Fruit fly (Drosophila melanogaster) whole organism, pupa: ENCODE measurements around the gene CG46462.

Experiments used
- CG10348 ChIP-seq: fragments of 200-800 bp; sonication (Bioruptor generic); IDR thresholded peaks from 2 replicates; pipeline ENCODE4 v1.3.6; 2022; ENCODE audit warnings: missing biosample characterization, missing genetic modification characterization
- CG12605 ChIP-seq: fragments of 200-800 bp; sonication (Bioruptor generic); IDR thresholded peaks from 2 replicates; pipeline ENCODE4 v1.3.6; 2022; ENCODE audit warnings: missing biosample characterization, missing genetic modification characterization
- CG13204 ChIP-seq: fragments of 200-800 bp; sonication (Bioruptor generic); optimal IDR thresholded peaks from 2 replicates; lab custom pipeline; 2018; ENCODE audit warnings: missing biosample characterization, mild to moderate bottlenecking, missing genetic modification characterization, moderate library complexity
- CG14655 ChIP-seq: fragments of 200-800 bp; sonication (Bioruptor generic); optimal IDR thresholded peaks from 3 replicates; lab custom pipeline; 2017; ENCODE audit warnings: mild to moderate bottlenecking, missing biosample characterization, missing genetic modification reagents, missing genetic modification characterization
- CG15710 ChIP-seq: fragments of 200-800 bp; sonication (Bioruptor generic); optimal IDR thresholded peaks from 2 replicates; lab custom pipeline; 2018; ENCODE audit warnings: missing biosample characterization, mild to moderate bottlenecking, missing genetic modification characterization, moderate library complexity
- CG17806 ChIP-seq: fragments of 200-800 bp; sonication (Bioruptor generic); optimal IDR thresholded peaks from 2 replicates; lab custom pipeline; 2018; ENCODE audit warnings: missing biosample characterization, mild to moderate bottlenecking, missing genetic modification characterization, moderate library complexity
- CG32121 ChIP-seq: fragments of 200-800 bp; sonication (Bioruptor generic); IDR thresholded peaks from 2 replicates; pipeline ENCODE4 v1.3.6; 2022; ENCODE audit warnings: missing biosample characterization, missing genetic modification characterization
- CG34367 ChIP-seq: fragments of 200-800 bp; sonication (Bioruptor generic); optimal IDR thresholded peaks from 2 replicates; lab custom pipeline; 2018; ENCODE audit warnings: missing biosample characterization, mild to moderate bottlenecking, missing genetic modification characterization
- CG4496 ChIP-seq: fragments of 200-800 bp; sonication (Bioruptor generic); IDR thresholded peaks from 3 replicates; pipeline ENCODE4 v1.3.6; 2022; ENCODE audit warnings: missing biosample characterization, missing genetic modification characterization
- CG8159 ChIP-seq: fragments of 200-800 bp; sonication (Bioruptor generic); optimal IDR thresholded peaks from 3 replicates; lab custom pipeline; 2018; ENCODE audit warnings: missing biosample characterization, mild to moderate bottlenecking, missing genetic modification characterization, moderate library complexity
- CG8301 ChIP-seq: fragments of 200-800 bp; sonication (Bioruptor generic); optimal IDR thresholded peaks from 2 replicates; lab custom pipeline; 2018; ENCODE audit warnings: missing biosample characterization, mild to moderate bottlenecking, missing genetic modification characterization
- CG9948 ChIP-seq: fragments of 200-800 bp; sonication (Bioruptor generic); optimal IDR thresholded peaks from 2 replicates; lab custom pipeline; 2018; ENCODE audit warnings: missing biosample characterization, mild to moderate bottlenecking, missing genetic modification characterization, moderate library complexity
- D1 ChIP-seq: fragments of 200-800 bp; sonication (Bioruptor generic); optimal IDR thresholded peaks from 2 replicates; lab custom pipeline; 2018; ENCODE audit warnings: missing biosample characterization, mild to moderate bottlenecking, missing genetic modification characterization, moderate library complexity
- EcR ChIP-seq: fragments of 200-800 bp; sonication (Bioruptor generic); optimal IDR thresholded peaks from 3 replicates; lab custom pipeline; 2019; ENCODE audit warnings: missing biosample characterization, missing genetic modification characterization, mild to moderate bottlenecking, moderate library complexity, missing genetic modification reagents
- Ets98B ChIP-seq: fragments of 200-800 bp; sonication (Bioruptor generic); IDR thresholded peaks from 2 replicates; pipeline ENCODE4 v1.3.6; 2022; ENCODE audit warnings: missing biosample characterization, missing genetic modification characterization
- Pif1A ChIP-seq: fragments of 200-800 bp; sonication (Bioruptor generic); optimal IDR thresholded peaks from 3 replicates; lab custom pipeline; 2016; ENCODE audit warnings: missing biosample characterization, missing genetic modification characterization
- Pif1B ChIP-seq: fragments of 200-800 bp; sonication (Bioruptor generic); optimal IDR thresholded peaks from 3 replicates; lab custom pipeline; 2016; ENCODE audit warnings: missing biosample characterization, missing genetic modification characterization
- Snoo ChIP-seq: fragments of 200-800 bp; sonication (Bioruptor generic); optimal IDR thresholded peaks from 3 replicates; lab custom pipeline; 2017; ENCODE audit warnings: missing biosample characterization, mild to moderate bottlenecking, missing genetic modification characterization, inconsistent platforms
- fd96Ca ChIP-seq: fragments of 200-800 bp; sonication (Bioruptor generic); IDR thresholded peaks from 3 replicates; pipeline ENCODE4 v1.3.6; 2022; ENCODE audit warnings: missing biosample characterization, missing genetic modification characterization
- gl ChIP-seq: fragments of 200-800 bp; sonication (Bioruptor generic); optimal IDR thresholded peaks from 2 replicates; lab custom pipeline; 2018; ENCODE audit warnings: missing biosample characterization, mild to moderate bottlenecking, missing genetic modification characterization
- rn ChIP-seq: fragments of 200-800 bp; sonication (Bioruptor generic); IDR thresholded peaks from 2 replicates; pipeline ENCODE4 v1.3.6; 2022; ENCODE audit warnings: missing biosample characterization, missing genetic modification characterization

The CG46462 gene

DNA sequence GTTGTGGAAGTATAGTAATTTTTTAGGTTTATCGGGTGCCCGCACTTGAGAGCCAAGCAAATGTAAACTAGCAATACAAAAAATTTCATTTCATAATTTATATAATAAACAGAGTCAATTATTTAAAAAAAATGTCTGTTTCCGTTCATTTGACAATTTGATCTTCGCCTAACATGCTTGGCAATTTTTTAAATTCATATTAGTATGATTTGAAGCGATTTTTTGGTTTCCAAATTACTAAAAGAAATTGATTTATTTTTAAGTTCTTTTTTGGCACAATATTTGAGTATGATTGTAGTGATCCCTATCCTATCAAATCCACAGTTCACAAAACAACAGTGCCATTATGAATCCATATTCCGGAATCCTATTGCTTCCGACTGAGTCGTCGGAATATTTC is 20.4 kb downstream of the CG46462 start, which contains the start of gene CG34258:
Gene CG34258, minus strand, starts transcription at position 101 of the 400 bp plus-strand sequence.
- TF ChIP-seq CG34367 (tag; lab: Kevin White, UChicago) (no peak), CG13204 (GFP tag; lab: Kevin White, UChicago) (no peak), CG17806 (tag; lab: Kevin White, UChicago) (no peak), rn (GFP tag; lab: Robert Waterston, UW) (no peak), Snoo (tag; lab: Kevin White, UChicago) (no peak), Pif1B (no peak), CG14655 (GFP tag; lab: Kevin White, UChicago) (no peak), Ets98B (GFP tag; lab: Robert Waterston, UW) (no peak), Pif1A (GFP tag; lab: Kevin White, UChicago) (no peak), gl (tag; lab: Kevin White, UChicago) (no peak), CG15710 (tag; lab: Kevin White, UChicago) (no peak), CG8159 (tag; lab: Kevin White, UChicago) (no peak), CG9948 (tag; lab: Kevin White, UChicago) (no peak), fd96Ca (GFP tag; lab: Robert Waterston, UW) (no peak), CG32121 (GFP tag; lab: Robert Waterston, UW) (no peak), CG10348 (GFP tag; lab: Robert Waterston, UW) (no peak)

DNA sequence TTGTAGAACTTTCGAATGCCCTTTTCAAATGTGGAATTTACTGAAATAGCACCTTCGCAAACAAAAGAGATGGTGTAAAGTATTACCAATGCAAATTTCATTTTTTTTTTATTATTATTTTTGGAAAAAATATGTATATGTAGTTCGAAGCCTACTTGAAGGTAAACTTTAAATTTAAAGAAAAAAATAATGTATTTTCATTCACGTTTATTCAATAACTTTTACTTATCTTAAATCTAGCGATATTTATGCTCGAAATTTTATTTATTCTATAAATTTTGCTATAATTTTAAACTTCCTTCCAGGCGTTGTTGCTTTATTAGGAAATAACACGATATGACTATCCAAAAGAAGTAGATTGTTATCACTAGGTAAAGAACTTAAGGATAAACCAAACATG is 21.2 kb downstream of the CG46462 start, which contains the start of gene CG33710:
Gene CG33710, minus strand, starts transcription at position 101 of the 400 bp plus-strand sequence.
- TF ChIP-seq EcR (GFP tag; lab: Kevin White, UChicago) (no peak), CG8301 (tag; lab: Kevin White, UChicago) (no peak), Ets98B (GFP tag; lab: Robert Waterston, UW) (no peak), fd96Ca (GFP tag; lab: Robert Waterston, UW) (no peak), CG17806 (tag; lab: Kevin White, UChicago) (no peak), CG10348 (GFP tag; lab: Robert Waterston, UW) (no peak), gl (tag; lab: Kevin White, UChicago) (no peak)
- TF ChIP-seq, all 21 proteins: peak for 0

DNA sequence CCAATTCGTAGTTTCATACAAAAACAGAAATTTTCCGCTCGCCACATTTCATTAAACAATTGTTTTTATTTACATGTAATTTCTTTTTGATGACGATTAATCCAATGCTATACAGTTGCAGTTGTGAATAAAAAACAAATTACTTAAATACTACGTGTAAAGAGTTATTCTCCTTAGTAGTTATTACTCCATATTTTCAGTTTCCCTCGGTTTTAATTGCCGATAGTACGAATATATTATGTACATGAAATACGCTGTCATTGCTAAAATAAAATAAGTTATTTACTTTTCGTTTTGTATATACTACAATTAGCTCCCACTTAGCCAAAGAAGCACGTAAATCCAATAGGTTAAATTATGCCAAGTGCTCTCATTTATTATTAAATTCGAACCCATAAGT is 22.1 kb downstream of the CG46462 start, which contains the start of gene CG42655:
Gene CG42655, minus strand, starts transcription at position 101 of the 400 bp plus-strand sequence.
- TF ChIP-seq gl (tag; lab: Kevin White, UChicago) (no peak), CG12605 (no peak), Ets98B (GFP tag; lab: Robert Waterston, UW) (no peak), Pif1B (no peak), CG14655 (GFP tag; lab: Kevin White, UChicago) (no peak), Pif1A (GFP tag; lab: Kevin White, UChicago) (no peak), CG34367 (tag; lab: Kevin White, UChicago) (no peak), rn (GFP tag; lab: Robert Waterston, UW) (no peak), CG4496 (GFP tag; lab: Robert Waterston, UW) (no peak), D1 (tag; lab: Kevin White, UChicago) (no peak), CG10348 (GFP tag; lab: Robert Waterston, UW) (no peak), CG13204 (GFP tag; lab: Kevin White, UChicago) (no peak), EcR (GFP tag; lab: Kevin White, UChicago) (no peak), CG9948 (tag; lab: Kevin White, UChicago) (no peak), Snoo (tag; lab: Kevin White, UChicago) (no peak), CG17806 (tag; lab: Kevin White, UChicago) (no peak), CG32121 (GFP tag; lab: Robert Waterston, UW) (no peak), CG15710 (tag; lab: Kevin White, UChicago) (no peak), CG8301 (tag; lab: Kevin White, UChicago) (no peak), fd96Ca (GFP tag; lab: Robert Waterston, UW) (no peak)

DNA sequence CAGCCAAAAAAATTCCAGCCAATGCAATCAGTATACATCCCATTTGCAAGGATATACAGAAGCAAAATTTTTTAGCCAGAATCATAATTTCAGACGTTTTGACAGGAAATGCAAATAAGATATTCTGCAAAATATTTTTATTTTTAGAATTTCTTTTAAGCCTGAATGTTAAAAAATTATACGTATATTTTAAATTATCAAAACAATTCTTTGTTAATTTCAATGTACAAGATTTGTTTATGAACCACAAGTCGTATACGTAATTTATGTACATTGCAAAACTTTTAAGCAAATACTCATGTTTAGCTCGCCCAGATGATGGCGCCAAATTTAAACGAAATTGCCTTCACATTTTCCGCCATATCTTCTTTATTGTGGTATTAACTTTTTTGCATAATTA is 22.9 kb downstream of the CG46462 start, which contains the start of gene CG42654:
Gene CG42654, minus strand, starts transcription at position 101 of the 400 bp plus-strand sequence.
- TF ChIP-seq CG13204 (GFP tag; lab: Kevin White, UChicago) = no peak
- TF ChIP-seq CG4496 (GFP tag; lab: Robert Waterston, UW) = no peak
- no peak for TF ChIP-seq EcR (GFP tag; lab: Kevin White, UChicago)
- TF ChIP-seq CG12605 = no peak
- no peak for TF ChIP-seq gl (tag; lab: Kevin White, UChicago)
- no peak for TF ChIP-seq CG10348 (GFP tag; lab: Robert Waterston, UW)
- TF ChIP-seq CG9948 (tag; lab: Kevin White, UChicago) = no peak
- TF ChIP-seq Snoo (tag; lab: Kevin White, UChicago) = no peak
- no peak for TF ChIP-seq CG34367 (tag; lab: Kevin White, UChicago)
- TF ChIP-seq CG8301 (tag; lab: Kevin White, UChicago) = no peak
- TF ChIP-seq CG17806 (tag; lab: Kevin White, UChicago) = no peak

DNA sequence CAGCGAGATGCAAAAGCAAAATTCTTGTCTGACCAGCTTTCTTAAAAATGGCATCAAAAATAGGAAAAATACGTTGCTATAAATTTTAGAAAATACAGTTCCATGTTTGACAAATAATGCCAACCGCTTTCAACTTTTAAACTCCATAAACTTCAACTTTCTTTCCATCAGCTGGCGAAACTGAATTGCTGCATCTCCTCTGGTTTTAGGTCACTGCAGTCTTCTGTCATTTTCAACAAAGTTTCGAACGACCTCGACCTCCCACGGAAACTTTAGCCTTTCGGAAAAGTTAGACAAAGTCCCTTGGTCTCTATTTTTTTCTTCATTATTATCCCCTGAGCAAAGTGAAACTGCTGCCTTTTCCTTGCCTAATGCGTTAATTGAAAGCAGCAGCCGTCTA is 24.2 kb downstream of the CG46462 start, which contains the start of gene CG42263:
Gene CG42263, minus strand, starts transcription at position 101 of the 400 bp plus-strand sequence.
- TF ChIP-seq CG9948 (tag; lab: Kevin White, UChicago) (no peak), CG4496 (GFP tag; lab: Robert Waterston, UW) (no peak), D1 (tag; lab: Kevin White, UChicago) (no peak), fd96Ca (GFP tag; lab: Robert Waterston, UW) (no peak), Pif1B (no peak)

DNA sequence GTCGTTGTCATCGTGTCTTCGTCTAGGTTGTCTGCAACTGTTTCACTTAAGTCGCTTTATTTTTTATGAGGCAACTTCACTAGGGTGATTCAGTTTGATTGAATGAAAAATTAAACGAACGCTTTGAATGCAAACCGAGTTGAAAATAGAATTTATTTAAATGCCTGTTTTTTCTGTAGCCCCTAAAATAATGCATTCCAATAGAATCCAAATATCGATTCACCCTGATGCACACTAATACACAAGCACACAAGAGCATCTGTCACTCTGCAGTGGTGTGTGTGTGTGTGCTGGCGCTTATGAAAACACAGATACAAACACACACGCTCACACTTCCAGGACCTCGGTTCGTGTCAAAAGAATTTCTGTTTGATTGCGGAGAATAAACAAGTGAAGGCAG is 30.3 kb downstream of the CG46462 start:
- TF ChIP-seq CG10348 (GFP tag; lab: Robert Waterston, UW) = no peak
- TF ChIP-seq CG4496 (GFP tag; lab: Robert Waterston, UW) = 0 out of 3 replicates have a peak, but pooled peaks have one; percentile 20
- TF ChIP-seq Snoo (tag; lab: Kevin White, UChicago) = no peak
- TF ChIP-seq CG34367 (tag; lab: Kevin White, UChicago) = peak; percentile 41
- no peak for TF ChIP-seq CG32121 (GFP tag; lab: Robert Waterston, UW)
- no peak for TF ChIP-seq Ets98B (GFP tag; lab: Robert Waterston, UW)
- no peak for TF ChIP-seq CG9948 (tag; lab: Kevin White, UChicago)
- peak; percentile 39 for TF ChIP-seq CG8301 (tag; lab: Kevin White, UChicago)
- no peak for TF ChIP-seq gl (tag; lab: Kevin White, UChicago)
- no peak for TF ChIP-seq CG17806 (tag; lab: Kevin White, UChicago)
- peak; percentile 40 for TF ChIP-seq CG14655 (GFP tag; lab: Kevin White, UChicago)
- peak; percentile 56 for TF ChIP-seq CG15710 (tag; lab: Kevin White, UChicago)
- no peak for TF ChIP-seq EcR (GFP tag; lab: Kevin White, UChicago)
- peak; percentile 26 for TF ChIP-seq Pif1B
- TF ChIP-seq fd96Ca (GFP tag; lab: Robert Waterston, UW) = no peak
- TF ChIP-seq D1 (tag; lab: Kevin White, UChicago) = no peak
- peak; percentile 51 for TF ChIP-seq CG8159 (tag; lab: Kevin White, UChicago)
- no peak for TF ChIP-seq rn (GFP tag; lab: Robert Waterston, UW)
- no peak for TF ChIP-seq CG13204 (GFP tag; lab: Kevin White, UChicago)
- no peak for TF ChIP-seq Pif1A (GFP tag; lab: Kevin White, UChicago)
- TF ChIP-seq CG12605 = peak; percentile 38; the same call in 1 of the 2 replicates
